ENCODE assay signal across 6 fruit fly cellular contexts in the genomic region with DNA sequence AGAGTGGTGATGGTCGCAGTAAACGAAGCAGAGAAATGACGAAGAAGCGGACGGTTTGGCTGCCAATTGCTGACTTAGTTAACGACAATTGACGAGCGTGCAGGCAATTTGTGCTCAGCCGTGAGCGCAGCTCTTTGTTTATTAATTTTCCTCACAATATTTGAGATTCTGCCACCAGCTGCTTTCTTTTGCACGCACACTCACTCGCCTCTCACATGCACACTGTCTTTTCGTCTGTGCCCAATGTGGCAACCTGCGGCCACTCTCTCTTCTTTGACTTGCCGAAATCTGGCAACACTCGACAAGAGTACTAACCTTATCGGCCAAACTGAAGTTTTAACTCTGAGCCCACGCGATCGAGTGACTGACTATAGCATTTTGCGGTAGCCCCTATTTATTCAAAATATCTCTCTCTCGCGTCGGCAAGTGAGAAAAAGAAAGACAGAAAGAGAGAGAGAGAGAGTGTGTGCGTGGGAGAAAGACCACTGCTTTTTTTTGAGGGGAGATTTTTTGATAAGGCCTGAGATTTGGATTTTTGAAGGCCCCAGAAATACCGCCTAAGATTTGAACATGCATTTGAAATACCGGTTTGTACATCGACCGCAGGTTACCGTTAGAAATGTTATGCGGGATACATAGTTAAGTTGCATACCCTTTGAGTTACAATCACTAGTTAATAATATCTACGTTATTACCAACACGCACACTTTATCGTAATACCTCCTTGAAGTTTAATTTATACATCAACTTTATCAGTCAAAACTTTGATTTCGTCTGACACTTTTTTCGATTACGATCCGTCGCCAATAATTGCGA.
A peak's percentile ranks its signal among the peaks of the same experiment; 100 is the strongest.
TF ChIP-seq lines count a peak whose summit lies in the region.

A gene (minus strand): TSS at position 371 of the 816 bp plus-strand sequence.

- TF ChIP-seq CTCF in S2 (optimal IDR thresholded peaks at IDR 0.05; lab: Kevin White, UChicago), result peak; percentile 5 to 35
- peak; percentile 30 for TF ChIP-seq CTCF in whole organism, embryonic (GFP tag; optimal IDR thresholded peaks at IDR 0.05; lab: Kevin White, UChicago)

TF ChIP-seq in whole organism, adult, 20 proteins besides CTCF, POLR2A, EP300 and RAD21 (continues in another document):
- TF ChIP-seq kay (GFP tag; lab: Kevin White, UChicago; ENCODE audit: borderline replicate concordance) (no peak), CG12768 (GFP tag; optimal IDR thresholded peaks at IDR 0.05; lab: Kevin White, UChicago) (peak; percentile 19), bab1 (GFP tag; optimal IDR thresholded peaks at IDR 0.05; lab: Kevin White, UChicago) (no peak), Crg-1 (GFP tag; optimal IDR thresholded peaks at IDR 0.05; lab: Kevin White, UChicago) (no peak), pad (GFP tag; optimal IDR thresholded peaks at IDR 0.05; lab: Kevin White, UChicago) (peak; percentile 98), cic (GFP tag; optimal IDR thresholded peaks at IDR 0.05; lab: Kevin White, UChicago) (peak; percentile 10), CG7101 (tag; optimal IDR thresholded peaks at IDR 0.05; lab: Kevin White, UChicago) (peak; percentile 11), ovo (GFP tag; optimal IDR thresholded peaks at IDR 0.05; lab: Kevin White, UChicago) (peak; percentile 37), CG33017 (tag; optimal IDR thresholded peaks at IDR 0.05; lab: Kevin White, UChicago) (no peak), Hr96 (GFP tag; optimal IDR thresholded peaks at IDR 0.05; lab: Kevin White, UChicago) (no peak), CG5204 (GFP tag; optimal IDR thresholded peaks at IDR 0.05; lab: Kevin White, UChicago) (no peak), CG11617 (GFP tag; optimal IDR thresholded peaks at IDR 0.05; lab: Kevin White, UChicago) (no peak), CG1620 (GFP tag; optimal IDR thresholded peaks at IDR 0.05; lab: Kevin White, UChicago) (no peak), tj (GFP tag; optimal IDR thresholded peaks at IDR 0.05; lab: Kevin White, UChicago) (peak; percentile 59), CG14711 (tag; optimal IDR thresholded peaks at IDR 0.05; lab: Kevin White, UChicago) (no peak), CG7045 (GFP tag; optimal IDR thresholded peaks at IDR 0.05; lab: Kevin White, UChicago) (no peak)

TF ChIP-seq in whole organism, embryonic, 481 proteins besides CTCF, POLR2A, EP300 and RAD21 (continues in another document):
- TF ChIP-seq ase (GFP tag; IDR thresholded peaks at IDR 0.05; lab: Robert Waterston, UW) (no peak), CG6254 (GFP tag; optimal IDR thresholded peaks at IDR 0.05; lab: Kevin White, UChicago) (peak; percentile 19), CG11093 (GFP tag; IDR thresholded peaks at IDR 0.05; lab: Robert Waterston, UW) (no peak), kah (GFP tag; optimal IDR thresholded peaks at IDR 0.05; lab: Kevin White, UChicago) (peak; percentile 26), Spps (tag; optimal IDR thresholded peaks at IDR 0.05; lab: Kevin White, UChicago) (peak; percentile 6), tgo (GFP tag; IDR thresholded peaks at IDR 0.05; lab: Robert Waterston, UW) (no peak), knrl (GFP tag; IDR thresholded peaks at IDR 0.05; lab: Robert Waterston, UW; ENCODE audit: partially characterized antibody) (no peak), hb (GFP tag; IDR thresholded peaks at IDR 0.05; lab: Robert Waterston, UW; ENCODE audit: partially characterized antibody) (no peak), zf30C (GFP tag; optimal IDR thresholded peaks at IDR 0.05; lab: Kevin White, UChicago) (peak; percentile 9), CG17829 (tag; optimal IDR thresholded peaks at IDR 0.05; lab: Kevin White, UChicago) (peak; percentile 66), lola (GFP tag; optimal IDR thresholded peaks at IDR 0.05; lab: Kevin White, UChicago) (no peak), CG30403 (GFP tag; optimal IDR thresholded peaks at IDR 0.05; lab: Kevin White, UChicago) (no peak), yki (optimal IDR thresholded peaks at IDR 0.05; lab: Kevin White, UChicago) (peak; percentile 53), Dll (GFP tag; IDR thresholded peaks at IDR 0.05; lab: Robert Waterston, UW; ENCODE audit: partially characterized antibody) (0 out of 4 replicates have a peak, but pooled peaks have one; percentile 32), sr (GFP tag; IDR thresholded peaks at IDR 0.05; lab: Robert Waterston, UW) (peak; percentile 86), Gug (GFP tag; IDR thresholded peaks at IDR 0.05; lab: Robert Waterston, UW) (no peak)

TF ChIP-seq in whole organism, prepupa, 60 proteins besides CTCF, POLR2A, EP300 and RAD21:
- TF ChIP-seq eg (GFP tag; IDR thresholded peaks at IDR 0.05; lab: Robert Waterston, UW) (no peak), Sox14 (GFP tag; optimal IDR thresholded peaks at IDR 0.05; lab: Kevin White, UChicago) (peak; percentile 51), svp (GFP tag; lab: Kevin White, UChicago) (peak; percentile 68), CG3032 (tag; optimal IDR thresholded peaks at IDR 0.05; lab: Kevin White, UChicago) (peak; percentile 6), achi (GFP tag; optimal IDR thresholded peaks at IDR 0.05; lab: Kevin White, UChicago) (peak; percentile 24), CG1621 (tag; optimal IDR thresholded peaks at IDR 0.05; lab: Kevin White, UChicago) (peak; percentile 25), Eip78C (GFP tag; lab: Kevin White, UChicago) (peak; percentile 78), vri (GFP tag; optimal IDR thresholded peaks at IDR 0.05; lab: Kevin White, UChicago) (peak; percentile 9), CG8119 (GFP tag; IDR thresholded peaks at IDR 0.05; lab: Robert Waterston, UW) (no peak)

TF ChIP-seq in whole organism, pupa, 21 proteins besides CTCF, POLR2A, EP300 and RAD21:
- TF ChIP-seq CG9948 (tag; optimal IDR thresholded peaks at IDR 0.05; lab: Kevin White, UChicago), result no peak
- TF ChIP-seq EcR (GFP tag; optimal IDR thresholded peaks at IDR 0.05; lab: Kevin White, UChicago), result peak; percentile 86
- TF ChIP-seq CG14655 (GFP tag; optimal IDR thresholded peaks at IDR 0.05; lab: Kevin White, UChicago), result no peak
- TF ChIP-seq CG4496 (GFP tag; IDR thresholded peaks at IDR 0.05; lab: Robert Waterston, UW), result peak; percentile 55; the same call in 2 of the 3 replicates
- peak; percentile 41; the same call in 1 of the 2 replicates for TF ChIP-seq Ets98B (GFP tag; IDR thresholded peaks at IDR 0.05; lab: Robert Waterston, UW)
- 0 out of 2 replicates have a peak, but pooled peaks have one; percentile 12 for TF ChIP-seq CG12605 (GFP tag; IDR thresholded peaks at IDR 0.05; lab: Robert Waterston, UW)

TF ChIP-seq in whole organism, wandering third instar larva, 38 proteins besides CTCF, POLR2A, EP300 and RAD21:
- TF ChIP-seq dl (GFP tag; optimal IDR thresholded peaks at IDR 0.05; lab: Kevin White, UChicago; ENCODE audit: insufficient read depth in 1 of 2, partially characterized antibody in 2 of 2) (peak in 1 of 2 experiments; percentile 32), fru (GFP tag; optimal IDR thresholded peaks at IDR 0.05; lab: Kevin White, UChicago) (peak; percentile 55), CG9705 (GFP tag; optimal IDR thresholded peaks at IDR 0.05; lab: Kevin White, UChicago) (no peak), Sp1 (GFP tag; optimal IDR thresholded peaks at IDR 0.05; lab: Kevin White, UChicago) (peak; percentile 4), br (GFP tag; optimal IDR thresholded peaks at IDR 0.05; lab: Kevin White, UChicago) (peak; percentile 36), Jra (GFP tag; optimal IDR thresholded peaks at IDR 0.05; lab: Kevin White, UChicago) (no peak), rgr (GFP tag; optimal IDR thresholded peaks at IDR 0.05; lab: Kevin White, UChicago) (peak; percentile 38), pan (optimal IDR thresholded peaks at IDR 0.05; lab: Kevin White, UChicago) (no peak), Hr83 (GFP tag; optimal IDR thresholded peaks at IDR 0.05; lab: Kevin White, UChicago; ENCODE audit: poor library complexity, severe bottlenecking) (peak; percentile 56), psq (GFP tag; optimal IDR thresholded peaks at IDR 0.05; lab: Kevin White, UChicago) (peak; percentile 7), sage (GFP tag; optimal IDR thresholded peaks at IDR 0.05; lab: Kevin White, UChicago) (no peak), jim (GFP tag; optimal IDR thresholded peaks at IDR 0.05; lab: Kevin White, UChicago) (no peak), Dif (GFP tag; optimal IDR thresholded peaks at IDR 0.05; lab: Kevin White, UChicago; ENCODE audit: partially characterized antibody) (peak; percentile 69), Rel (GFP tag; optimal IDR thresholded peaks at IDR 0.05; lab: Kevin White, UChicago) (no peak), Rel (tag; optimal IDR thresholded peaks at IDR 0.05; lab: Kevin White, UChicago) (peak; percentile 72), foxo (GFP tag; optimal IDR thresholded peaks at IDR 0.05; lab: Kevin White, UChicago) (peak in 1 of 2 experiments; percentile 3), Myc (optimal IDR thresholded peaks at IDR 0.05; lab: Kevin White, UChicago) (no peak), dmrt93B (GFP tag; optimal IDR thresholded peaks at IDR 0.05; lab: Kevin White, UChicago) (no peak), Hnf4 (GFP tag; optimal IDR thresholded peaks at IDR 0.05; lab: Kevin White, UChicago) (peak; percentile 48), h (GFP tag; optimal IDR thresholded peaks at IDR 0.05; lab: Kevin White, UChicago) (peak; percentile 72)
